Worm (Caenorhabditis elegans): ENCODE results near the gene ceh-74.
A peak's percentile ranks its signal among the peaks of the same experiment; 100 is the strongest.

Gene ceh-74

ce11 chrV:14136152-14136551, 41.7 kb upstream of the ceh-74 start:
- TF ChIP-seq ztf-22 (GFP tag; optimal IDR thresholded peaks at IDR 0.05) = no peak
- TF ChIP-seq Y67H2A.10 (GFP tag; conservative IDR thresholded peaks at IDR 0.05) = no peak
- TF ChIP-seq ama-1 (optimal IDR thresholded peaks at IDR 0.05) = no peak
- TF ChIP-seq ama-1 (GFP tag; optimal IDR thresholded peaks at IDR 0.05) = no peak
- no peak for TF ChIP-seq lsl-1 (GFP tag; optimal IDR thresholded peaks at IDR 0.05)
- TF ChIP-seq bed-1 (GFP tag; IDR thresholded peaks at IDR 0.05) = no peak
- no peak for TF ChIP-seq B0035.1 (tag; optimal IDR thresholded peaks at IDR 0.05)
- no peak for TF ChIP-seq lin-54 (GFP tag; optimal IDR thresholded peaks at IDR 0.05)
- TF ChIP-seq attf-3 (GFP tag; conservative IDR thresholded peaks at IDR 0.05) = no peak
- TF ChIP-seq zim-3 (tag; optimal IDR thresholded peaks at IDR 0.05) = no peak
- no peak for TF ChIP-seq F33H1.4 (GFP tag; IDR thresholded peaks at IDR 0.05)
- TF ChIP-seq C17E4.6 (GFP tag; IDR thresholded peaks at IDR 0.05) = no peak
- TF ChIP-seq xnd-1 (tag; optimal IDR thresholded peaks at IDR 0.05) = no peak
- peak; percentile 36; the same call in 1 of the 2 replicates for TF ChIP-seq mcd-1 (GFP tag; IDR thresholded peaks at IDR 0.05)
- TF ChIP-seq F57C9.4 (tag; optimal IDR thresholded peaks at IDR 0.05) = no peak
- no peak for TF ChIP-seq hlh-12 (tag; optimal IDR thresholded peaks at IDR 0.05)
- no peak for TF ChIP-seq efl-1 (GFP tag; optimal IDR thresholded peaks at IDR 0.05)
- no peak for TF ChIP-seq fkh-3 (tag; optimal IDR thresholded peaks at IDR 0.05)
- TF ChIP-seq K11D2.4 (GFP tag; IDR thresholded peaks at IDR 0.05) = no peak
- no peak for TF ChIP-seq hlh-26 (GFP tag; conservative IDR thresholded peaks at IDR 0.05)
- no peak for TF ChIP-seq die-1 (tag; optimal IDR thresholded peaks at IDR 0.05)
- TF ChIP-seq ztf-26 (tag; optimal IDR thresholded peaks at IDR 0.05) = no peak
- no peak for TF ChIP-seq F10E7.11 (tag; optimal IDR thresholded peaks at IDR 0.05)
- TF ChIP-seq ztf-28 (GFP tag; IDR thresholded peaks at IDR 0.05) = no peak
- no peak for TF ChIP-seq lin-35 (GFP tag; optimal IDR thresholded peaks at IDR 0.05)
- TF ChIP-seq pha-4 (tag; optimal IDR thresholded peaks at IDR 0.05) = no peak
- no peak for TF ChIP-seq D2030.7 (GFP tag; IDR thresholded peaks at IDR 0.05)
- no peak for TF ChIP-seq egl-18 (GFP tag; IDR thresholded peaks at IDR 0.05)
- no peak for TF ChIP-seq chd-7 (tag; optimal IDR thresholded peaks at IDR 0.05)
- TF ChIP-seq sptf-2 (GFP tag; optimal IDR thresholded peaks at IDR 0.05) = no peak
- TF ChIP-seq nfya-2 (GFP tag; IDR thresholded peaks at IDR 0.05) = no peak
- TF ChIP-seq nhr-179 (tag; optimal IDR thresholded peaks at IDR 0.05) = no peak
- TF ChIP-seq mxl-1 (tag; optimal IDR thresholded peaks at IDR 0.05) = no peak
- TF ChIP-seq bed-2 (GFP tag; IDR thresholded peaks at IDR 0.05) = no peak
- no peak for TF ChIP-seq ceh-58 (GFP tag; IDR thresholded peaks at IDR 0.05)
- no peak for TF ChIP-seq cebp-2 (GFP tag; IDR thresholded peaks at IDR 0.05)
- TF ChIP-seq unc-62 (GFP tag; optimal IDR thresholded peaks at IDR 0.05) = peak; percentile 24
- no peak for TF ChIP-seq dpff-1 (tag; optimal IDR thresholded peaks at IDR 0.05)
- TF ChIP-seq nhr-120 (GFP tag; IDR thresholded peaks at IDR 0.05) = no peak
- no peak for TF ChIP-seq gei-17 (GFP tag; optimal IDR thresholded peaks at IDR 0.05)
- TF ChIP-seq F22D6.2 (tag; optimal IDR thresholded peaks at IDR 0.05) = no peak
- TF ChIP-seq F52B5.7 (tag; optimal IDR thresholded peaks at IDR 0.05) = no peak
- no peak for TF ChIP-seq snpc-4 (GFP tag; optimal IDR thresholded peaks at IDR 0.05)
- peak in 1 of 4 experiments; percentile 8 for TF ChIP-seq snpc-4 (tag; optimal IDR thresholded peaks at IDR 0.05)
- TF ChIP-seq attf-6 (GFP tag; IDR thresholded peaks at IDR 0.05) = no peak
- no peak for TF ChIP-seq B0261.1 (tag; optimal IDR thresholded peaks at IDR 0.05)
- TF ChIP-seq F49E8.2 (tag; optimal IDR thresholded peaks at IDR 0.05; ENCODE audit: insufficient read depth) = no peak
- TF ChIP-seq sea-2 (GFP tag; IDR thresholded peaks at IDR 0.05) = no peak
- TF ChIP-seq hmg-20 (GFP tag; IDR thresholded peaks at IDR 0.05) = no peak
- TF ChIP-seq egrh-3 (GFP tag; IDR thresholded peaks at IDR 0.05) = no peak
- TF ChIP-seq B0336.3 (GFP tag; IDR thresholded peaks at IDR 0.05) = peak; percentile 13; the same call in 1 of the 2 replicates
- no peak for TF ChIP-seq lir-1 (GFP tag; conservative IDR thresholded peaks at IDR 0.05)
